Worm (Caenorhabditis elegans): ENCODE measurements around the gene hphd-1.

Gene hphd-1

ce11 chrII:12965138-12965537, 31.2 kb downstream of the hphd-1 start:
- TF ChIP-seq ztf-29 (GFP tag; IDR thresholded peaks at IDR 0.05) (no peak), tab-1 (GFP tag; IDR thresholded peaks at IDR 0.05) (no peak), ref-1 (GFP tag; conservative IDR thresholded peaks at IDR 0.05) (no peak), T22C8.4 (GFP tag; IDR thresholded peaks at IDR 0.05) (no peak), ztf-23 (GFP tag; IDR thresholded peaks at IDR 0.05) (no peak), cog-1 (tag; optimal IDR thresholded peaks at IDR 0.05) (no peak), klf-2 (GFP tag; conservative IDR thresholded peaks at IDR 0.05) (no peak), flt-1 (GFP tag; IDR thresholded peaks at IDR 0.05) (no peak), med-1 (GFP tag; optimal IDR thresholded peaks at IDR 0.05; ENCODE audit: insufficient read depth) (no peak)

- TF ChIP-seq T22C8.4 (GFP tag; IDR thresholded peaks at IDR 0.05) (no peak), tab-1 (GFP tag; IDR thresholded peaks at IDR 0.05) (no peak), ref-1 (GFP tag; conservative IDR thresholded peaks at IDR 0.05) (no peak), ztf-29 (GFP tag; IDR thresholded peaks at IDR 0.05) (no peak)
These were observed 34.6 kb downstream of the hphd-1 start for ce11 chrII:12961743-12962142.

- TF ChIP-seq T22C8.4 (GFP tag; IDR thresholded peaks at IDR 0.05), result no peak
- TF ChIP-seq med-1 (GFP tag; optimal IDR thresholded peaks at IDR 0.05; ENCODE audit: insufficient read depth), result no peak
- TF ChIP-seq cog-1 (tag; optimal IDR thresholded peaks at IDR 0.05), result no peak
These were observed 35.1 kb downstream of the hphd-1 start for ce11 chrII:12961293-12961692.

ce11 chrII:12960206-12960605, 36.2 kb downstream of the hphd-1 start:
- TF ChIP-seq T22C8.4 (GFP tag; IDR thresholded peaks at IDR 0.05), result no peak

- TF ChIP-seq med-1 (GFP tag; optimal IDR thresholded peaks at IDR 0.05; ENCODE audit: insufficient read depth), result no peak
- TF ChIP-seq ztf-29 (GFP tag; IDR thresholded peaks at IDR 0.05), result no peak
- TF ChIP-seq ztf-23 (GFP tag; IDR thresholded peaks at IDR 0.05), result no peak
- no peak for TF ChIP-seq ref-1 (GFP tag; conservative IDR thresholded peaks at IDR 0.05)
- no peak for TF ChIP-seq T22C8.4 (GFP tag; IDR thresholded peaks at IDR 0.05)
- no peak for TF ChIP-seq klf-2 (GFP tag; conservative IDR thresholded peaks at IDR 0.05)
- TF ChIP-seq cog-1 (tag; optimal IDR thresholded peaks at IDR 0.05), result no peak
- TF ChIP-seq flt-1 (GFP tag; IDR thresholded peaks at IDR 0.05), result no peak
- TF ChIP-seq tab-1 (GFP tag; IDR thresholded peaks at IDR 0.05), result no peak
These were observed 41.7 kb downstream of the hphd-1 start, which contains the start of the genes Y38F1A.1 and Y38F1A.2 for ce11 chrII:12954670-12955069. Gene Y38F1A.1, minus strand, starts transcription at chrII:12954770. Gene Y38F1A.2, plus strand, starts transcription at chrII:12954958.

ce11 chrII:12953297-12953696, 43.1 kb downstream of the hphd-1 start:
- TF ChIP-seq T22C8.4 (GFP tag; IDR thresholded peaks at IDR 0.05) (no peak), ztf-29 (GFP tag; IDR thresholded peaks at IDR 0.05) (no peak), flt-1 (GFP tag; IDR thresholded peaks at IDR 0.05) (no peak), cog-1 (tag; optimal IDR thresholded peaks at IDR 0.05) (peak; percentile 16), klf-2 (GFP tag; conservative IDR thresholded peaks at IDR 0.05) (no peak)

ce11 chrII:12948158-12948557, 48.2 kb downstream of the hphd-1 start, which contains the start of gene F58G1.7:
Gene F58G1.7, minus strand, starts transcription at chrII:12948258.
- no peak for TF ChIP-seq T22C8.4 (GFP tag; IDR thresholded peaks at IDR 0.05)
- no peak for TF ChIP-seq med-1 (GFP tag; optimal IDR thresholded peaks at IDR 0.05; ENCODE audit: insufficient read depth)
- TF ChIP-seq ztf-23 (GFP tag; IDR thresholded peaks at IDR 0.05), result no peak
- TF ChIP-seq cog-1 (tag; optimal IDR thresholded peaks at IDR 0.05), result no peak

- TF ChIP-seq tab-1 (GFP tag; IDR thresholded peaks at IDR 0.05) (peak; percentile 72; the same call in 1 of the 2 replicates), flt-1 (GFP tag; IDR thresholded peaks at IDR 0.05) (peak; percentile 88), med-1 (GFP tag; optimal IDR thresholded peaks at IDR 0.05; ENCODE audit: insufficient read depth) (no peak), ztf-29 (GFP tag; IDR thresholded peaks at IDR 0.05) (peak; percentile 49; the same call in 1 of the 2 replicates), ref-1 (GFP tag; conservative IDR thresholded peaks at IDR 0.05) (0 out of 2 replicates have a peak, but pooled peaks have one; percentile 48), klf-2 (GFP tag; conservative IDR thresholded peaks at IDR 0.05) (0 out of 2 replicates have a peak, but pooled peaks have one; percentile 56), cog-1 (tag; optimal IDR thresholded peaks at IDR 0.05) (peak; percentile 52), ztf-23 (GFP tag; IDR thresholded peaks at IDR 0.05) (0 out of 2 replicates have a peak, but pooled peaks have one; percentile 37), T22C8.4 (GFP tag; IDR thresholded peaks at IDR 0.05) (no peak; the same call in 1 of the 2 replicates)
These were observed 51.7 kb downstream of the hphd-1 start for ce11 chrII:12944587-12945126.
